Fruit fly (Drosophila melanogaster) whole organism, embryonic: Measurements from ENCODE around the gene CG32074.

Experiments used
- Bgb ChIP-seq: fragments of 200-800 bp; sonication (Bioruptor generic); IDR thresholded peaks from 2 replicates; pipeline ENCODE4 v1.3.6; 2022; ENCODE audit warnings: missing biosample characterization, missing genetic modification characterization; ENCODE audit not compliant: partially characterized antibody
- Blimp-1 ChIP-seq: fragments of 200-800 bp; sonication (Bioruptor generic); optimal IDR thresholded peaks from 3 replicates; lab custom pipeline; 2018; ENCODE audit warnings: missing biosample characterization, missing genetic modification characterization, mild to moderate bottlenecking, moderate library complexity, missing genetic modification reagents
- CG10321 ChIP-seq: fragments of 200-800 bp; sonication (Bioruptor generic); IDR thresholded peaks from 2 replicates; pipeline ENCODE4 v1.3.6; 2022; ENCODE audit warnings: missing biosample characterization, missing genetic modification characterization
- CG11456 ChIP-seq: fragments of 200-800 bp; sonication (Bioruptor generic); IDR thresholded peaks from 3 replicates; pipeline ENCODE4 v1.3.6; 2022; ENCODE audit warnings: missing biosample characterization, missing genetic modification characterization
- CG1603 ChIP-seq: fragments of 200-800 bp; sonication (Bioruptor generic); optimal IDR thresholded peaks from 2 replicates; lab custom pipeline; 2019; ENCODE audit warnings: missing biosample characterization, mild to moderate bottlenecking, missing genetic modification characterization, moderate library complexity
- CG16863 ChIP-seq: fragments of 200-800 bp; sonication (Bioruptor generic); optimal IDR thresholded peaks from 3 replicates; lab custom pipeline; 2016; ENCODE audit warnings: missing biosample characterization, missing genetic modification characterization
- CG17568 ChIP-seq: fragments of 200-800 bp; sonication (Bioruptor generic); optimal IDR thresholded peaks from 2 replicates; lab custom pipeline; 2018; ENCODE audit warnings: missing biosample characterization, mild to moderate bottlenecking, missing genetic modification characterization, moderate library complexity
- CG18011 ChIP-seq: fragments of 200-800 bp; sonication (Bioruptor generic); optimal IDR thresholded peaks from 2 replicates; lab custom pipeline; 2017; ENCODE audit warnings: missing biosample characterization, missing genetic modification characterization, mild to moderate bottlenecking, moderate library complexity, missing genotype
- CG31441 ChIP-seq: fragments of 200-800 bp; sonication (Bioruptor generic); IDR thresholded peaks from 2 replicates; pipeline ENCODE4 v1.3.6; 2022; ENCODE audit warnings: missing biosample characterization, missing genetic modification characterization
- CG4360 ChIP-seq: fragments of 200-800 bp; sonication (Bioruptor generic); IDR thresholded peaks from 2 replicates; pipeline ENCODE4 v1.3.6; 2022; ENCODE audit warnings: missing biosample characterization, missing genetic modification characterization
- CG4617 ChIP-seq: fragments of 200-800 bp; sonication (Bioruptor generic); optimal IDR thresholded peaks from 3 replicates; lab custom pipeline; 2016; ENCODE audit warnings: missing biosample characterization, missing genetic modification characterization, borderline replicate concordance
- CG4820 ChIP-seq: fragments of 200-800 bp; sonication (Bioruptor generic); optimal IDR thresholded peaks from 3 replicates; lab custom pipeline; 2016; ENCODE audit warnings: missing biosample characterization, missing genetic modification characterization
- CG6813 ChIP-seq: fragments of 200-800 bp; sonication (Bioruptor generic); optimal IDR thresholded peaks from 2 replicates; lab custom pipeline; 2017; ENCODE audit warnings: missing biosample characterization, missing genetic modification characterization, mild to moderate bottlenecking, moderate library complexity, missing genetic modification reagents
- CG7556 ChIP-seq: fragments of 200-800 bp; sonication (Bioruptor generic); optimal IDR thresholded peaks from 2 replicates; lab custom pipeline; 2017; ENCODE audit warnings: missing biosample characterization, mild to moderate bottlenecking, missing genetic modification characterization
- CG9437 ChIP-seq: fragments of 200-800 bp; sonication (Bioruptor generic); optimal IDR thresholded peaks from 2 replicates; lab custom pipeline; 2018; ENCODE audit warnings: missing biosample characterization, mild to moderate bottlenecking, missing genetic modification characterization
- CG9609 ChIP-seq: fragments of 200-800 bp; sonication (Bioruptor generic); optimal IDR thresholded peaks from 3 replicates; lab custom pipeline; 2016; ENCODE audit warnings: missing biosample characterization, missing genetic modification characterization
- Dad ChIP-seq: fragments of 200-800 bp; sonication (Bioruptor generic); optimal IDR thresholded peaks from 3 replicates; lab custom pipeline; 2016; ENCODE audit warnings: missing biosample characterization, missing genetic modification characterization
- Dip3 ChIP-seq: fragments of 200-800 bp; sonication (Bioruptor generic); optimal IDR thresholded peaks from 3 replicates; lab custom pipeline; 2016; ENCODE audit warnings: missing biosample characterization, missing genetic modification characterization
- Ets65A ChIP-seq: fragments of 200-800 bp; sonication (Bioruptor generic); peaks from one replicate; lab custom pipeline; 2016; ENCODE audit warnings: missing biosample characterization, missing genetic modification characterization
- Fer2 ChIP-seq: fragments of 200-800 bp; sonication (Bioruptor generic); optimal IDR thresholded peaks from 2 replicates; lab custom pipeline; 2018; ENCODE audit warnings: missing biosample characterization, mild to moderate bottlenecking, missing genetic modification characterization, moderate library complexity
- Hand ChIP-seq: fragments of 200-800 bp; sonication (Bioruptor generic); optimal IDR thresholded peaks from 2 replicates; lab custom pipeline; 2017; ENCODE audit warnings: mild to moderate bottlenecking, missing biosample characterization, missing genetic modification reagents, missing genetic modification characterization
- Hr39 ChIP-seq: fragments of >200 bp; optimal IDR thresholded peaks from 2 replicates; lab custom pipeline; 2017
- Hsf ChIP-seq: fragments of 200-800 bp; sonication (Bioruptor generic); optimal IDR thresholded peaks from 3 replicates; lab custom pipeline; 2016; ENCODE audit warnings: missing biosample characterization, missing genetic modification characterization
- MTF-1 ChIP-seq: fragments of 200-800 bp; sonication (Bioruptor generic); optimal IDR thresholded peaks from 2 replicates; lab custom pipeline; 2018; ENCODE audit warnings: missing biosample characterization, mild to moderate bottlenecking, missing genetic modification characterization, borderline replicate concordance
- Myb ChIP-seq: fragments of 200-800 bp; sonication (Bioruptor generic); optimal IDR thresholded peaks from 2 replicates; lab custom pipeline; 2016; ENCODE audit warnings: missing biosample characterization, missing genetic modification characterization
- NK7.1 ChIP-seq: fragments of 200-800 bp; sonication (Bioruptor generic); optimal IDR thresholded peaks from 3 replicates; lab custom pipeline; 2016; ENCODE audit warnings: missing biosample characterization, missing genetic modification characterization
- Neu2 ChIP-seq: fragments of 200-800 bp; sonication (Bioruptor generic); optimal IDR thresholded peaks from 3 replicates; lab custom pipeline; 2016; ENCODE audit warnings: missing biosample characterization, missing genetic modification characterization, borderline replicate concordance
- NfI ChIP-seq: fragments of 200-800 bp; sonication (Bioruptor generic); optimal IDR thresholded peaks from 3 replicates; lab custom pipeline; 2018; ENCODE audit warnings: missing biosample characterization, mild to moderate bottlenecking, missing genetic modification characterization, moderate library complexity
- Trl ChIP-seq, 3 experiments: fragments of >200 bp in 2 of 3; fragments of 200-800 bp in 1 of 3; sonication (Bioruptor generic) in 1 of 3; optimal IDR thresholded peaks; 2 replicates in 1 of 3; 3 replicates in 2 of 3; lab custom pipeline; 2016 to 2017; ENCODE audit warnings: missing biosample characterization in 1 of 3, missing genetic modification characterization in 1 of 3
- chm ChIP-seq: fragments of 200-800 bp; sonication (Bioruptor generic); IDR thresholded peaks from 2 replicates; pipeline ENCODE4 v1.3.6; 2022; ENCODE audit warnings: missing biosample characterization, missing genetic modification characterization
- ci ChIP-seq: fragments of 200-800 bp; sonication (Bioruptor generic); IDR thresholded peaks from 3 replicates; pipeline ENCODE4 v1.3.6; 2022; ENCODE audit warnings: missing biosample characterization, missing genetic modification characterization
- crc ChIP-seq: fragments of 200-800 bp; sonication (Bioruptor generic); optimal IDR thresholded peaks from 2 replicates; lab custom pipeline; 2016; ENCODE audit warnings: missing biosample characterization, missing genetic modification characterization
- dati ChIP-seq: fragments of 200-800 bp; sonication (Bioruptor generic); IDR thresholded peaks from 2 replicates; pipeline ENCODE4 v1.3.6; 2022; ENCODE audit warnings: missing biosample characterization, missing genetic modification characterization
- esg ChIP-seq: fragments of 200-800 bp; sonication (Bioruptor generic); conservative IDR thresholded peaks from 2 replicates; pipeline ENCODE4 v1.3.6; 2022; ENCODE audit warnings: missing biosample characterization, missing genetic modification characterization
- gcm2 ChIP-seq: fragments of 200-800 bp; sonication (Bioruptor generic); optimal IDR thresholded peaks from 2 replicates; lab custom pipeline; 2016; ENCODE audit warnings: missing biosample characterization, missing genetic modification characterization
- klu ChIP-seq: fragments of 200-800 bp; sonication (Bioruptor generic); IDR thresholded peaks from 2 replicates; pipeline ENCODE4 v1.3.6; 2022; ENCODE audit warnings: missing biosample characterization, missing genetic modification characterization
- lola ChIP-seq, 3 experiments: fragments of >200 bp in 2 of 3; fragments of 200-800 bp in 1 of 3; sonication (Bioruptor generic) in 1 of 3; optimal IDR thresholded peaks; 2 replicates each; lab custom pipeline; 2017 to 2019; ENCODE audit warnings: missing biosample characterization in 3 of 3, missing genetic modification characterization in 3 of 3, mild to moderate bottlenecking in 1 of 3, moderate library complexity in 1 of 3
- oc ChIP-seq: fragments of 200-800 bp; sonication (Bioruptor generic); optimal IDR thresholded peaks from 2 replicates; lab custom pipeline; 2018; ENCODE audit warnings: missing biosample characterization, mild to moderate bottlenecking, missing genetic modification characterization, moderate library complexity
- odd ChIP-seq: fragments of 200-800 bp; sonication (Bioruptor generic); optimal IDR thresholded peaks from 2 replicates; lab custom pipeline; 2017; ENCODE audit warnings: missing biosample characterization, mild to moderate bottlenecking, missing genetic modification characterization
- pum ChIP-seq: fragments of 200-800 bp; sonication (Bioruptor generic); optimal IDR thresholded peaks from 2 replicates; lab custom pipeline; 2016; ENCODE audit warnings: missing biosample characterization, missing genetic modification characterization
- repo ChIP-seq: fragments of 200-800 bp; sonication (Bioruptor generic); optimal IDR thresholded peaks from 2 replicates; lab custom pipeline; 2016; ENCODE audit warnings: missing biosample characterization, missing genetic modification characterization
- sd ChIP-seq: fragments of 200-800 bp; sonication (Bioruptor generic); optimal IDR thresholded peaks from 3 replicates; lab custom pipeline; 2018; ENCODE audit warnings: missing biosample characterization, mild to moderate bottlenecking, missing genetic modification characterization, moderate library complexity
- so ChIP-seq: fragments of 200-800 bp; sonication (Bioruptor generic); IDR thresholded peaks from 3 replicates; pipeline ENCODE4 v1.3.6; 2022; ENCODE audit warnings: missing biosample characterization, missing genetic modification characterization
- stc ChIP-seq: fragments of 200-800 bp; sonication (Bioruptor generic); IDR thresholded peaks from 2 replicates; pipeline ENCODE4 v1.3.6; 2022; ENCODE audit warnings: missing biosample characterization, missing genetic modification characterization
- sug ChIP-seq: fragments of 200-800 bp; optimal IDR thresholded peaks from 2 replicates; lab custom pipeline; 2019; ENCODE audit warnings: missing biosample characterization, mild to moderate bottlenecking, missing genetic modification characterization, moderate library complexity
- tio ChIP-seq: fragments of 200-800 bp; sonication (Bioruptor generic); optimal IDR thresholded peaks from 2 replicates; lab custom pipeline; 2017; ENCODE audit warnings: missing biosample characterization, missing genetic modification characterization, inconsistent platforms
- tx ChIP-seq: fragments of 200-800 bp; sonication (Bioruptor generic); optimal IDR thresholded peaks from 2 replicates; lab custom pipeline; 2016; ENCODE audit warnings: missing biosample characterization, missing genetic modification characterization

CG32074 gene

dm6 chr3L:11097982-11098663 is 34.0 kb downstream of the CG32074 start, which contains the start of the genes Irbp18 and APP-BP1 (continued):
- TF ChIP-seq CG4360 (GFP tag; lab: Robert Waterston, UW) (0 out of 2 replicates have a peak, but pooled peaks have one; percentile 30), NfI (GFP tag; lab: Kevin White, UChicago) (peak; percentile 95), dati (GFP tag; lab: Robert Waterston, UW) (no peak), chm (peak; percentile 79), CG16863 (GFP tag; lab: Kevin White, UChicago) (peak; percentile 94), Dip3 (GFP tag; lab: Kevin White, UChicago) (peak; percentile 96), klu (GFP tag; lab: Robert Waterston, UW) (peak; percentile 80; the same call in 1 of the 2 replicates), CG18011 (GFP tag; lab: Kevin White, UChicago) (peak; percentile 88), oc (peak; percentile 76), sd (no peak), CG10321 (GFP tag; lab: Robert Waterston, UW) (peak; percentile 39; the same call in 1 of the 2 replicates), Blimp-1 (GFP tag; lab: Kevin White, UChicago) (peak; percentile 90), CG17568 (GFP tag; lab: Kevin White, UChicago) (peak; percentile 87), CG1603 (tag; lab: Kevin White, UChicago) (peak; percentile 88), lola (GFP tag; optimal IDR thresholded peaks at IDR 0.05; lab: Kevin White, UChicago) (peak in 1 of 3 experiments; percentile 92), tio (GFP tag; lab: Kevin White, UChicago) (peak; percentile 98), odd (GFP tag; lab: Kevin White, UChicago) (peak; percentile 85), esg (GFP tag; lab: Robert Waterston, UW) (peak; percentile 83), CG9437 (GFP tag; lab: Kevin White, UChicago) (peak; percentile 92), repo (GFP tag; lab: Kevin White, UChicago) (peak; percentile 86), so (GFP tag; lab: Robert Waterston, UW) (peak; percentile 91), CG4617 (GFP tag; lab: Kevin White, UChicago) (peak; percentile 93), CG11456 (GFP tag; lab: Robert Waterston, UW) (peak; percentile 87), CG4820 (GFP tag; lab: Kevin White, UChicago) (peak; percentile 93), Hr39 (no peak), Hsf (GFP tag; lab: Kevin White, UChicago) (peak; percentile 97), CG9609 (GFP tag; lab: Kevin White, UChicago) (peak; percentile 94), Fer2 (tag; lab: Kevin White, UChicago) (peak; percentile 80), pum (peak; percentile 93)

- TF ChIP-seq tx (GFP tag; lab: Kevin White, UChicago) (no peak), NK7.1 (no peak), Hand (peak; percentile 58), MTF-1 (no peak), Dad (GFP tag; lab: Kevin White, UChicago) (no peak), Myb (GFP tag; lab: Kevin White, UChicago) (peak; percentile 93), oc (no peak), sug (tag; lab: Kevin White, UChicago) (peak; percentile 11), chm (no peak; the same call in 1 of the 2 replicates), gcm2 (GFP tag; lab: Kevin White, UChicago) (no peak), CG4820 (GFP tag; lab: Kevin White, UChicago) (no peak), crc (no peak), Neu2 (no peak), CG6813 (no peak), ci (GFP tag; lab: Robert Waterston, UW) (peak; percentile 4; the same call in 1 of the 3 replicates), stc (GFP tag; lab: Robert Waterston, UW) (no peak), CG31441 (GFP tag; lab: Robert Waterston, UW) (no peak), CG7556 (GFP tag; lab: Kevin White, UChicago) (peak; percentile 24), Bgb (GFP tag; lab: Robert Waterston, UW) (peak; percentile 37; the same call in 1 of the 2 replicates), CG9609 (GFP tag; lab: Kevin White, UChicago) (no peak), Trl (optimal IDR thresholded peaks at IDR 0.05; lab: Kevin White, UChicago) (peak; percentile 89 to 92), Trl (GFP tag; optimal IDR thresholded peaks at IDR 0.05; lab: Kevin White, UChicago) (peak; percentile 60), Ets65A (GFP tag; lab: Kevin White, UChicago) (no peak)
Measured at dm6 chr3L:11096195-11096908, 35.8 kb downstream of the CG32074 start, which contains the start of the genes CG46439, Iyd and CG33947. Gene CG46439 (minus strand): TSS chr3L:11096245. Gene Iyd (minus strand): TSS chr3L:11096245. Gene CG33947 (plus strand): TSS chr3L:11096496.
